Worm (Caenorhabditis elegans) whole organism, young adult: ENCODE measurements around the gene C44B7.5.

Source experiments
- F10E7.11 ChIP-seq: sonication (generic microtip); optimal IDR thresholded peaks from 2 replicates; lab custom pipeline; 2017; ENCODE audit warnings: mild to moderate bottlenecking, missing genetic modification characterization, moderate library complexity, missing compliant biosample characterization
- F22D6.2 ChIP-seq: sonication (generic microtip); optimal IDR thresholded peaks from 2 replicates; lab custom pipeline; 2016; ENCODE audit warnings: mild to moderate bottlenecking, missing genetic modification characterization, missing compliant biosample characterization
- F23B12.7 ChIP-seq: sonication (generic microtip); optimal IDR thresholded peaks from 2 replicates; lab custom pipeline; 2017; ENCODE audit warnings: missing genetic modification characterization, mild to moderate bottlenecking, missing compliant biosample characterization, antibody characterized with exemption, moderate library complexity; ENCODE audit not compliant: insufficient read depth
- F49E8.2 ChIP-seq: sonication (generic microtip); optimal IDR thresholded peaks from 3 replicates; lab custom pipeline; 2017; ENCODE audit warnings: missing genetic modification characterization, mild to moderate bottlenecking, missing compliant biosample characterization, antibody characterized with exemption, moderate library complexity; ENCODE audit not compliant: insufficient read depth
- F52B5.7 ChIP-seq: sonication (generic microtip); optimal IDR thresholded peaks from 2 replicates; lab custom pipeline; 2016; ENCODE audit warnings: mild to moderate bottlenecking, missing genetic modification characterization, missing compliant biosample characterization
- K11D2.4 ChIP-seq: fragments of 200-800 bp; sonication (Bioruptor generic); IDR thresholded peaks from 2 replicates; pipeline ENCODE4 v1.3.6; 2022; ENCODE audit warnings: missing genetic modification reagents, missing genetic modification characterization, missing compliant biosample characterization
- K12H6.12 ChIP-seq: fragments of 200-800 bp; sonication (Bioruptor generic); optimal IDR thresholded peaks from 2 replicates; lab custom pipeline; 2018; ENCODE audit warnings: mild to moderate bottlenecking, missing genetic modification characterization, missing compliant biosample characterization
- Y53F4B.3 ChIP-seq: fragments of 200-800 bp; sonication (Bioruptor generic); IDR thresholded peaks from 2 replicates; pipeline ENCODE4 v1.3.6; 2022; ENCODE audit warnings: missing genetic modification reagents, missing genetic modification characterization, missing compliant biosample characterization
- Y56A3A.18 ChIP-seq: fragments of 200-800 bp; sonication (Bioruptor generic); IDR thresholded peaks from 2 replicates; pipeline ENCODE4 v1.3.6; 2022; ENCODE audit warnings: missing genetic modification reagents, missing genetic modification characterization, missing compliant biosample characterization
- Y95B8A.8 ChIP-seq: fragments of 200-800 bp; sonication (Bioruptor generic); IDR thresholded peaks from 2 replicates; pipeline ENCODE4 v1.3.6; 2022; ENCODE audit warnings: missing genetic modification reagents, missing genetic modification characterization, missing compliant biosample characterization
- akir-1 ChIP-seq: fragments of 200-800 bp; sonication (Bioruptor generic); optimal IDR thresholded peaks from 2 replicates; lab custom pipeline; 2018; ENCODE audit warnings: mild to moderate bottlenecking, missing genetic modification characterization, moderate library complexity, missing compliant biosample characterization
- atf-7 ChIP-seq: sonication (generic microtip); optimal IDR thresholded peaks from 2 replicates; lab custom pipeline; 2017; ENCODE audit warnings: mild to moderate bottlenecking, missing genetic modification characterization, missing compliant biosample characterization
- attf-3 ChIP-seq: fragments of 200-800 bp; sonication (Bioruptor generic); conservative IDR thresholded peaks from 2 replicates; pipeline ENCODE4 v1.3.6; 2022; ENCODE audit warnings: missing genetic modification reagents, missing genetic modification characterization, missing compliant biosample characterization
- attf-5 ChIP-seq: fragments of 200-800 bp; sonication (Bioruptor generic); optimal IDR thresholded peaks from 2 replicates; lab custom pipeline; 2018; ENCODE audit warnings: mild to moderate bottlenecking, missing genetic modification characterization, missing compliant biosample characterization
- cebp-1 ChIP-seq, 2 experiments: fragments of 200-800 bp in 1 of 2; sonication (Bioruptor generic) in 1 of 2; sonication (generic microtip) in 1 of 2; IDR thresholded peaks in 1 of 2; optimal IDR thresholded peaks in 1 of 2; 2 replicates each; pipeline versions ENCODE4 v1.3.6 to Lab custom; 2017 to 2022; ENCODE audit warnings: missing compliant biosample characterization in 2 of 2, missing genetic modification characterization in 2 of 2, mild to moderate bottlenecking in 1 of 2, missing genetic modification reagents in 1 of 2, moderate library complexity in 1 of 2
- ceh-100 ChIP-seq: fragments of 200-800 bp; sonication (Bioruptor generic); IDR thresholded peaks from 2 replicates; pipeline ENCODE4 v1.3.6; 2022; ENCODE audit warnings: missing genetic modification reagents, missing genetic modification characterization, missing compliant biosample characterization
- ceh-27 ChIP-seq: fragments of 200-800 bp; sonication (Bioruptor generic); optimal IDR thresholded peaks from 2 replicates; lab custom pipeline; 2018; ENCODE audit warnings: mild to moderate bottlenecking, missing genetic modification characterization, moderate library complexity, missing compliant biosample characterization
- ceh-40 ChIP-seq: fragments of 200-800 bp; sonication (Bioruptor generic); IDR thresholded peaks from 2 replicates; pipeline ENCODE4 v1.3.6; 2022; ENCODE audit warnings: missing genetic modification characterization, missing compliant biosample characterization
- ceh-58 ChIP-seq: fragments of 200-800 bp; sonication (Bioruptor generic); IDR thresholded peaks from 2 replicates; pipeline ENCODE4 v1.3.6; 2022; ENCODE audit warnings: missing genetic modification characterization, missing compliant biosample characterization
- ceh-79 ChIP-seq: sonication (generic microtip); optimal IDR thresholded peaks from 2 replicates; lab custom pipeline; 2017; ENCODE audit warnings: mild to moderate bottlenecking, missing genetic modification characterization, missing compliant biosample characterization
- ceh-91 ChIP-seq: fragments of 200-800 bp; sonication (Bioruptor generic); IDR thresholded peaks from 2 replicates; pipeline ENCODE4 v1.3.6; 2022; ENCODE audit warnings: missing genetic modification reagents, missing genetic modification characterization, missing compliant biosample characterization
- dpl-1 ChIP-seq: fragments of 150-350 bp; optimal IDR thresholded peaks from 2 replicates; lab custom pipeline; 2014; ENCODE audit warnings: missing biosample characterization, missing genetic modification reagents, missing genetic modification characterization
- ekl-4 ChIP-seq: fragments of 200-800 bp; sonication (Bioruptor generic); IDR thresholded peaks from 2 replicates; pipeline ENCODE4 v1.3.6; 2022; ENCODE audit warnings: missing genetic modification reagents, missing genetic modification characterization, missing compliant biosample characterization
- hmg-1.2 ChIP-seq: fragments of 200-800 bp; sonication (Bioruptor generic); IDR thresholded peaks from 2 replicates; pipeline ENCODE4 v1.3.6; 2022; ENCODE audit warnings: missing genetic modification reagents, missing genetic modification characterization, missing compliant biosample characterization
- lin-26 ChIP-seq: fragments of 200-800 bp; sonication (Bioruptor generic); IDR thresholded peaks from 2 replicates; pipeline ENCODE4 v1.3.6; 2022; ENCODE audit warnings: missing genetic modification reagents, missing genetic modification characterization, missing compliant biosample characterization
- lin-35 ChIP-seq, 3 experiments: fragments of 150-350 bp in 2 of 3; sonication (generic microtip) in 1 of 3; optimal IDR thresholded peaks; 2 replicates each; lab custom pipeline; 2014 to 2018; ENCODE audit warnings: missing biosample characterization in 3 of 3, missing genetic modification characterization in 3 of 3, missing genetic modification reagents in 3 of 3
- madf-6 ChIP-seq: fragments of 200-800 bp; sonication (Bioruptor generic); IDR thresholded peaks from 2 replicates; pipeline ENCODE4 v1.3.6; 2022; ENCODE audit warnings: missing genetic modification reagents, missing genetic modification characterization, missing compliant biosample characterization
- madf-8 ChIP-seq: fragments of 200-800 bp; sonication (Bioruptor generic); conservative IDR thresholded peaks from 2 replicates; pipeline ENCODE4 v1.3.6; 2022; ENCODE audit warnings: missing genetic modification reagents, missing genetic modification characterization, missing compliant biosample characterization
- mes-4 ChIP-seq: sonication (generic microtip); optimal IDR thresholded peaks from 2 replicates; lab custom pipeline; 2016; ENCODE audit warnings: missing genotype, missing genetic modification characterization, missing compliant biosample characterization
- nfyb-1 ChIP-seq: fragments of 200-800 bp; sonication (Bioruptor generic); IDR thresholded peaks from 2 replicates; pipeline ENCODE4 v1.3.6; 2022; ENCODE audit warnings: missing genetic modification reagents, missing genetic modification characterization, missing compliant biosample characterization
- nhr-80 ChIP-seq: sonication (generic microtip); optimal IDR thresholded peaks from 2 replicates; lab custom pipeline; 2016; ENCODE audit warnings: missing genetic modification characterization, missing compliant biosample characterization
- nhr-90 ChIP-seq: sonication (generic microtip); optimal IDR thresholded peaks from 2 replicates; lab custom pipeline; 2016; ENCODE audit warnings: missing genotype, mild to moderate bottlenecking, missing genetic modification characterization, missing compliant biosample characterization
- pha-4 ChIP-seq: fragments of 150-350 bp; sonication (generic microtip); optimal IDR thresholded peaks from 2 replicates; lab custom pipeline; 2014; ENCODE audit warnings: missing biosample characterization, missing genetic modification reagents, missing genetic modification characterization
- snpc-1.1 ChIP-seq: sonication (generic microtip); optimal IDR thresholded peaks from 2 replicates; lab custom pipeline; 2017; ENCODE audit warnings: missing genetic modification characterization, mild to moderate bottlenecking, missing compliant biosample characterization, antibody characterized with exemption, moderate library complexity, missing genotype, missing genetic modification reagents; ENCODE audit not compliant: insufficient read depth
- tbp1 ChIP-seq: fragments of 200-800 bp; sonication (Bioruptor generic); optimal IDR thresholded peaks from 2 replicates; lab custom pipeline; 2018; ENCODE audit warnings: mild to moderate bottlenecking, missing genetic modification characterization, missing compliant biosample characterization
- tbx-9 ChIP-seq: sonication (generic microtip); optimal IDR thresholded peaks from 2 replicates; lab custom pipeline; 2016; ENCODE audit warnings: borderline replicate concordance, missing genetic modification characterization, inconsistent platforms, missing compliant biosample characterization
- tlf-1 ChIP-seq: fragments of 200-800 bp; sonication (Bioruptor generic); optimal IDR thresholded peaks from 2 replicates; lab custom pipeline; 2018; ENCODE audit warnings: mild to moderate bottlenecking, missing genetic modification characterization, missing compliant biosample characterization
- unc-130 ChIP-seq: sonication (generic microtip); optimal IDR thresholded peaks from 2 replicates; lab custom pipeline; 2016; ENCODE audit warnings: missing genetic modification reagents, missing genetic modification characterization, missing compliant biosample characterization
- zfh-2 ChIP-seq: fragments of 200-800 bp; sonication (Bioruptor generic); conservative IDR thresholded peaks from 2 replicates; pipeline ENCODE4 v1.3.6; 2022; ENCODE audit warnings: missing genetic modification reagents, missing genetic modification characterization, missing compliant biosample characterization
- ztf-22 ChIP-seq: fragments of 200-800 bp; sonication (Bioruptor generic); optimal IDR thresholded peaks from 2 replicates; lab custom pipeline; 2018; ENCODE audit warnings: mild to moderate bottlenecking, missing genetic modification characterization, moderate library complexity, missing compliant biosample characterization
- ztf-25 ChIP-seq: fragments of 200-800 bp; sonication (Bioruptor generic); IDR thresholded peaks from 2 replicates; pipeline ENCODE4 v1.3.6; 2022; ENCODE audit warnings: missing genetic modification reagents, missing genetic modification characterization, missing compliant biosample characterization
- ztf-6 ChIP-seq: fragments of 200-800 bp; sonication (Bioruptor generic); IDR thresholded peaks from 2 replicates; pipeline ENCODE4 v1.3.6; 2022; ENCODE audit warnings: missing genetic modification reagents, missing genetic modification characterization, missing compliant biosample characterization

C44B7.5 gene

DNA sequence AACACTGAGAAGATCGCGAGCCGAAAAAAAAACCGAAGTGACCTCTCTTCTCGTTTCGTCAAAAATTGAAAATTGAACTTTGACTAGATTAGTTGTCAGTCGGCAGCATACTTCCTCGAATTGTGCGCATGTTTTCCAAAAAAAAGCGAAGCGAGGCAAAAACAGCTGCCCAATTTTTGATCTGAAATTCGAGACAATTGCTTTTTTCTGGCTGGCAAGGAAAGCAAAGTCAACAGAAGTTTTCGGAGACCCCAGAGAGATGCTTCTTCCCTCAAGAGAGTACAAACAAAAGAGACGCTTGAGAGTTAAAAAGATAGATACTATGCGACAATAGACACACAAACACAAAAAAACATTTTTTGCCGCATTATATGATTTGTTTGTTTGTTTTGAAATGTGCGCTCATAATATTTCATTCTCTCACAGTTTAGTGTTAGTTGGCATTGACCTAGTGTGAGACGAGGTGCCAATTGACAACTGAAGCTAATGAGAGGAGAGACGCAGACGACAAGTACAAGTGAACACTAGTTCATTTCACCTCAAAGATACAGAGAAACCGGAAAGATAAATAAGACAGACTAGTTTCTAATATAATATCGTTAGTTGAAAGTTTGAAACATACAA lies 36.3 kb downstream of the C44B7.5 start:
- no peak for TF ChIP-seq ceh-58 (GFP tag; lab: Robert Waterston, UW)
- TF ChIP-seq pha-4 (tag; lab: Kevin White, UChicago): peak; percentile 42
- no peak for TF ChIP-seq lin-26 (GFP tag; lab: Robert Waterston, UW)
- TF ChIP-seq F52B5.7: no peak
- TF ChIP-seq Y95B8A.8 (GFP tag; lab: Robert Waterston, UW): no peak
- no peak for TF ChIP-seq F10E7.11 (tag; lab: Kevin White, UChicago)
- no peak for TF ChIP-seq atf-7 (tag; lab: Kevin White, UChicago)
- TF ChIP-seq K12H6.12 (tag; lab: Kevin White, UChicago): peak; percentile 19
- TF ChIP-seq, all 124 proteins: peak for 2

DNA sequence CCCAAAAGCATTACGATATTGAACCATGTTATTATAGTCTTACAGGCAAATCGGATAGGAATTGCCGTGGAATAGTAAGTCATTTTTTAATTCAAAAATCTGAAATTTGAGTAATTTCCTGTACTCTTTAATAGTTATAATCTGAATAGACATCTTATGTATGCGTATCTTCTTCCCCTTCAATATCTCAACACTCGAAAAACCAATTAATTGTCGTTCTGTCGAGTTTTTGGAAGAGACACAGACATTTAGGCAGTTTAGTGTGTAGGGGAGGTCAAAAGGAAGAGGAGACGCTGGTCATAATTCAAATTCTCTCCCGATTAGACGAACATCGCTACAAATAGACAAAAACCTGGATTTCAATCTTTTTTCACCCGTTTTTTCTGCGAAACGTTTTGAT lies 36.9 kb downstream of the C44B7.5 start:
- TF ChIP-seq ceh-79 (tag; lab: Kevin White, UChicago): no peak
- no peak for TF ChIP-seq F49E8.2 (tag; lab: Kevin White, UChicago)
- TF ChIP-seq tlf-1 (GFP tag; lab: Kevin White, UChicago): no peak
- no peak for TF ChIP-seq Y56A3A.18
- TF ChIP-seq akir-1 (GFP tag; lab: Kevin White, UChicago): no peak
- TF ChIP-seq ceh-27 (GFP tag; lab: Kevin White, UChicago): peak; percentile 34
- peak; percentile 44; the same call in 1 of the 2 replicates for TF ChIP-seq hmg-1.2 (GFP tag; lab: Robert Waterston, UW)
- no peak for TF ChIP-seq tbx-9 (tag; lab: Kevin White, UChicago)
- TF ChIP-seq F22D6.2: no peak
- TF ChIP-seq F23B12.7 (tag; lab: Kevin White, UChicago): no peak
- TF ChIP-seq dpl-1 (GFP tag; lab: Kevin White, UChicago): no peak
- TF ChIP-seq ceh-91: no peak
- TF ChIP-seq tbp1 (GFP tag; lab: Kevin White, UChicago): no peak
- no peak for TF ChIP-seq ztf-6 (GFP tag; lab: Robert Waterston, UW)
- TF ChIP-seq nhr-80: peak; percentile 8
- no peak for TF ChIP-seq snpc-1.1 (tag; lab: Kevin White, UChicago)
- TF ChIP-seq lin-35 (GFP tag; optimal IDR thresholded peaks at IDR 0.05; lab: Kevin White, UChicago): peak in 1 of 3 experiments; percentile 1
- TF ChIP-seq ekl-4: no peak
- TF ChIP-seq atf-7 (tag; lab: Kevin White, UChicago): no peak

DNA sequence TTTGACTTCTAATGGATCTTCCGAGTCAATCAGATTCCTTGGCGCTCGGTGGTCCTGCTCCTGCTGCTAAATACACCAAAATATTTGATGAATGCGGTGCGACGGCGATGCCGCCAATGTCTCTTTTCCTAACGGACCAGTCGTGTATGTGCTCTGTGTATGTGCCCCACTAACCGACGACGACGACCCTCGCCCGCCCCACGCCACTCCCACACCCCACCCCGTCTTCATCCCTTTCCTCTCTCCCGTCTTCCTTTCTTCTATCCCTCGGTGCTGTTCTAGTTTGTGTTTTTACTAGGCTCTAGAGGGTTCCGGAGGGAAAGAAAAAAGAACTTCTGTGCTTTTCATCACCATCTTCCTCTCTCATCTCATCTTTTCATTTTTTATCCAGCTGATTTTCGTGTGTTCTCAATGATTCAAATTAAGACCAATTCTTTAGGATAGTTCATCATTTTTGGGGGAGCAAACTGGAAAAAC lies 37.8 kb downstream of the C44B7.5 start, which contains the start of gene egl-27:
egl-27 (plus strand) TSS at position 427 of the 477 bp plus-strand sequence.
- TF ChIP-seq zfh-2 (GFP tag; lab: Robert Waterston, UW) (peak; percentile 76), dpl-1 (GFP tag; lab: Kevin White, UChicago) (no peak), nfyb-1 (GFP tag; lab: Robert Waterston, UW) (peak; percentile 35; the same call in 1 of the 2 replicates), unc-130 (GFP tag; lab: Kevin White, UChicago) (no peak)

DNA sequence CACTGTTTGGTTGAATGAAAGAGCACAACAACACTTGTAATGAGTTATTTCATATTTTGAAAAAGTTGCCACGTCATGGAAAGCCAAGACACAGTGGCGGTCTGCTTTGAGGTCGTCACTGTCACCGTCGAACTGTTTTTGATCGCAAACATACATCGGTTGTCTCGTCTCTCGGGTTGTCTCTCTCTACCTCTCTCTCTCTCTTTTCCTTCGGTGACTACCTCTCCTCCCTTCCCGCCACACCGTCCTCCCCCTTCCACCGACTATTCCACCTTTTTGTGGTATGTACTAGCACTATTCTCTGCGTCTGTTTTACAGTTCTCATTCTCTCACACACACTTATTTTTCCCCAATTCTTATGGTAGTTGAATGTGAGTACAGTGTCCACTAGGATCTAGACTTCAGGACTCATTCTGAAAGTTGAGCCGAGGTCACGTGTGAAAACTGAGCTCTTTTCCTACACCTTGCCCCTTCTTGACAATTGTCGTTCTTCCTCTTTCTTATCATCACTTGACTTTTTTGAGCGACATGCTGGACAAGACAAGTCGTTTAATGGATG lies 38.5 kb downstream of the C44B7.5 start:
- TF ChIP-seq ztf-25 (GFP tag; lab: Robert Waterston, UW): no peak
- peak; percentile 16 for TF ChIP-seq nhr-90
- no peak for TF ChIP-seq Y53F4B.3 (GFP tag; lab: Robert Waterston, UW)
- TF ChIP-seq attf-3 (GFP tag; lab: Robert Waterston, UW): no peak
- no peak for TF ChIP-seq madf-8 (GFP tag; lab: Robert Waterston, UW)
- peak; percentile 34 for TF ChIP-seq attf-5 (GFP tag; lab: Kevin White, UChicago)
- no peak for TF ChIP-seq ztf-22 (GFP tag; lab: Kevin White, UChicago)
- no peak for TF ChIP-seq K11D2.4 (GFP tag; lab: Robert Waterston, UW)
- TF ChIP-seq ceh-100 (GFP tag; lab: Robert Waterston, UW): no peak
- no peak for TF ChIP-seq mes-4
- no peak for TF ChIP-seq madf-6 (GFP tag; lab: Robert Waterston, UW)
- no peak for TF ChIP-seq cebp-1 (GFP tag; IDR thresholded peaks at IDR 0.05; lab: Robert Waterston, UW)
- peak; percentile 45 for TF ChIP-seq cebp-1 (tag; optimal IDR thresholded peaks at IDR 0.05; lab: Kevin White, UChicago)
- TF ChIP-seq dpl-1 (GFP tag; lab: Kevin White, UChicago): no peak
- no peak for TF ChIP-seq ceh-40 (GFP tag; lab: Robert Waterston, UW)
